Fruit fly (Drosophila melanogaster): ENCODE data around the gene CG3281.
A peak's percentile ranks its signal among the peaks of the same experiment; 100 is the strongest.

The CG3281 gene

DNA sequence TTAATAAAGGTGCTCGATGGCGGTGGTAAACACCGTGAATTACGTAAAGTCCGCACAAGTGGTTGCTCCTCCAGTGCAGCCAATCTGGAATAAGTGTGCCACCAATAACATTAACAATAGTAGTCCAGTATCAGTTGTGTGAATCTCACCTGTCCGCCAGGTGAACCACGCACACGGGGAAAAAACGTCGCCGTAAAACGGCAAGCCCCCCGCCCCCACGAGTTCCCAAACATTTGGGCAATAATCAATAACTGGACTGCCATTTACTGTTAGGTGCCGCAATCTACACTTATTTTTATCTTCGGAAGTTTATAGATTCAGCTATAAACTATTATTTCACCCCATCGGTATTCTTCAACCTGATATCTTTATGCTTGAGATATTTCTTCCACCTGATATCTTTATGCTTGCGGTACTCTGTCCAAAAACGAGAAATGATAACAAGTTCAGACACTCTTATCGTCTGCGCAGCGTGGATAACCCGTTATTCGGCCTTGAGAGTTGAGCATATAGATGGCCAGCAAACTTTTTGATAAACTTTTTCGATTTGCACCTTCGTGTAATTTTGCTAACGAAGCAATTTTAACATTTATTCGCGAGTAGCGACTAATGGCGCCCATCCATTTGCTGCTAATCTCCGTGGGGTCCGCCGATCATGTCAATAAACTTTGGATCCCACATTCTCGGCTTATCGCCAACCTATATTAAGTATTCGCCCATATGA is 5.6 kb upstream of the CG3281 start:
- TF ChIP-seq fd64A (GFP tag; optimal IDR thresholded peaks at IDR 0.05): no peak
- no peak for TF ChIP-seq CG14710 (tag; optimal IDR thresholded peaks at IDR 0.05)
- no peak for TF ChIP-seq Fer1 (GFP tag; optimal IDR thresholded peaks at IDR 0.05)
- no peak for TF ChIP-seq sob (GFP tag; IDR thresholded peaks at IDR 0.05)
- peak; percentile 97 for TF ChIP-seq sug (tag; optimal IDR thresholded peaks at IDR 0.05)
- peak in 1 of 2 experiments; percentile 63 for TF ChIP-seq Pdp1 (GFP tag; optimal IDR thresholded peaks at IDR 0.05)
- peak; percentile 1 for TF ChIP-seq kni (GFP tag; optimal IDR thresholded peaks at IDR 0.05)
- peak; percentile 91 for TF ChIP-seq mirr (GFP tag; optimal IDR thresholded peaks at IDR 0.05)
- TF ChIP-seq nom (GFP tag; optimal IDR thresholded peaks at IDR 0.05): peak; percentile 6
- no peak for TF ChIP-seq GATAe (GFP tag; conservative IDR thresholded peaks at IDR 0.05)
- peak in 1 of 2 experiments; percentile 26 for TF ChIP-seq Trl (optimal IDR thresholded peaks at IDR 0.05)
- no peak for TF ChIP-seq Trl (GFP tag; optimal IDR thresholded peaks at IDR 0.05)
- 0 out of 2 replicates have a peak, but pooled peaks have one; percentile 1 for TF ChIP-seq crol (GFP tag; IDR thresholded peaks at IDR 0.05)
- no peak for TF ChIP-seq CG5245 (GFP tag; optimal IDR thresholded peaks at IDR 0.05)
- TF ChIP-seq esg (GFP tag; conservative IDR thresholded peaks at IDR 0.05): no peak
- peak; percentile 22; the same call in 1 of the 2 replicates for TF ChIP-seq Rfx (GFP tag; IDR thresholded peaks at IDR 0.05)
- TF ChIP-seq lab (GFP tag; optimal IDR thresholded peaks at IDR 0.05): peak; percentile 60
- TF ChIP-seq CG15269 (tag; optimal IDR thresholded peaks at IDR 0.05): peak; percentile 9
- TF ChIP-seq CG3065 (GFP tag; optimal IDR thresholded peaks at IDR 0.05): no peak
- TF ChIP-seq fd3F (GFP tag; optimal IDR thresholded peaks at IDR 0.05): no peak
- no peak for TF ChIP-seq CG6683 (GFP tag; optimal IDR thresholded peaks at IDR 0.05)
- TF ChIP-seq sd (tag; optimal IDR thresholded peaks at IDR 0.05): peak; percentile 93
- peak; percentile 75 for TF ChIP-seq exex (tag; optimal IDR thresholded peaks at IDR 0.05)
- no peak for TF ChIP-seq Hr3 (GFP tag; optimal IDR thresholded peaks at IDR 0.05)
- no peak for TF ChIP-seq CG1233 (GFP tag; optimal IDR thresholded peaks at IDR 0.05)
- TF ChIP-seq grn (GFP tag; optimal IDR thresholded peaks at IDR 0.05): peak; percentile 66
- no peak for TF ChIP-seq Ravus (GFP tag; IDR thresholded peaks at IDR 0.05)
- TF ChIP-seq CG2678 (tag; optimal IDR thresholded peaks at IDR 0.05): peak; percentile 13
- TF ChIP-seq CG1529 (GFP tag; optimal IDR thresholded peaks at IDR 0.05): peak; percentile 90
- no peak for TF ChIP-seq CG3847 (GFP tag; IDR thresholded peaks at IDR 0.05)
- 0 out of 4 replicates have a peak, but pooled peaks have one; percentile 15 for TF ChIP-seq chinmo (GFP tag; IDR thresholded peaks at IDR 0.05; ENCODE audit: partially characterized antibody)
- 0 out of 2 replicates have a peak, but pooled peaks have one; percentile 8 for TF ChIP-seq CG14441 (GFP tag; IDR thresholded peaks at IDR 0.05)
- peak; percentile 88 for TF ChIP-seq CG34376 (GFP tag; optimal IDR thresholded peaks at IDR 0.05)
- TF ChIP-seq CG2199 (GFP tag; IDR thresholded peaks at IDR 0.05): no peak
- no peak for TF ChIP-seq CG3281 (GFP tag; optimal IDR thresholded peaks at IDR 0.05)
- TF ChIP-seq CG12391 (tag; optimal IDR thresholded peaks at IDR 0.05): no peak
- TF ChIP-seq Atf6 (GFP tag; IDR thresholded peaks at IDR 0.05): peak; percentile 43; the same call in 1 of the 2 replicates
- no peak for TF ChIP-seq tap (tag; optimal IDR thresholded peaks at IDR 0.05)
- peak; percentile 71 for TF ChIP-seq Med (GFP tag)
- peak; percentile 67 for TF ChIP-seq B-H2 (GFP tag; optimal IDR thresholded peaks at IDR 0.05)
- TF ChIP-seq Ssrp (tag; optimal IDR thresholded peaks at IDR 0.05): no peak
- TF ChIP-seq Fer3 (tag; optimal IDR thresholded peaks at IDR 0.05): peak; percentile 23
- TF ChIP-seq cwo (GFP tag; optimal IDR thresholded peaks at IDR 0.05): peak; percentile 69
- TF ChIP-seq Kr (GFP tag; optimal IDR thresholded peaks at IDR 0.05): no peak
- TF ChIP-seq CG13287 (GFP tag; IDR thresholded peaks at IDR 0.05; ENCODE audit: partially characterized antibody): no peak
- TF ChIP-seq sr (GFP tag; IDR thresholded peaks at IDR 0.05): no peak
- TF ChIP-seq cg (GFP tag; optimal IDR thresholded peaks at IDR 0.05): no peak
- TF ChIP-seq Hey (tag; optimal IDR thresholded peaks at IDR 0.05): peak; percentile 60
- TF ChIP-seq CG10543 (GFP tag; optimal IDR thresholded peaks at IDR 0.05): peak; percentile 70
